Fruit fly (Drosophila melanogaster): ENCODE measurements around the gene CG34163.

The CG34163 gene

dm6 chr2L:11958729-11959128 is 29.3 kb upstream of the CG34163 start (continued):
- TF ChIP-seq vri (GFP tag; optimal IDR thresholded peaks at IDR 0.05) (no peak), CG6276 (GFP tag; optimal IDR thresholded peaks at IDR 0.05) (no peak), CG3032 (tag; optimal IDR thresholded peaks at IDR 0.05) (peak; percentile 6), Smox (GFP tag; optimal IDR thresholded peaks at IDR 0.05) (no peak), Sox14 (GFP tag; optimal IDR thresholded peaks at IDR 0.05) (no peak), Blimp-1 (GFP tag; optimal IDR thresholded peaks at IDR 0.05) (no peak), Eip78C (GFP tag) (peak; percentile 69), Sox102F (GFP tag; optimal IDR thresholded peaks at IDR 0.05) (no peak), CG34406 (GFP tag; optimal IDR thresholded peaks at IDR 0.05) (no peak), svp (GFP tag) (no peak), dsx (GFP tag; optimal IDR thresholded peaks at IDR 0.05; ENCODE audit: poor library complexity, severe bottlenecking) (no peak), topi (GFP tag; optimal IDR thresholded peaks at IDR 0.05) (no peak), Met (GFP tag; optimal IDR thresholded peaks at IDR 0.05) (no peak), Hr4 (GFP tag; optimal IDR thresholded peaks at IDR 0.05) (peak; percentile 5), CG6808 (GFP tag; optimal IDR thresholded peaks at IDR 0.05) (no peak), cyc (GFP tag; optimal IDR thresholded peaks at IDR 0.05) (no peak), CG32006 (GFP tag; optimal IDR thresholded peaks at IDR 0.05) (peak; percentile 51), CG9139 (GFP tag; optimal IDR thresholded peaks at IDR 0.05) (no peak), fd59A (GFP tag; optimal IDR thresholded peaks at IDR 0.05) (no peak), CG8319 (GFP tag; optimal IDR thresholded peaks at IDR 0.05) (no peak), lz (GFP tag; optimal IDR thresholded peaks at IDR 0.05) (no peak), Ets21C (GFP tag; optimal IDR thresholded peaks at IDR 0.05) (no peak), CG10631 (GFP tag; optimal IDR thresholded peaks at IDR 0.05) (peak; percentile 13), achi (GFP tag; optimal IDR thresholded peaks at IDR 0.05) (no peak), Eip93F (GFP tag; optimal IDR thresholded peaks at IDR 0.05) (no peak), OdsH (GFP tag; optimal IDR thresholded peaks at IDR 0.05) (no peak), fkh (GFP tag; optimal IDR thresholded peaks at IDR 0.05) (no peak), CG8632 (GFP tag; optimal IDR thresholded peaks at IDR 0.05) (no peak)

dm6 chr2L:11960909-11961308 is 27.2 kb upstream of the CG34163 start:
- TF ChIP-seq fkh (GFP tag; optimal IDR thresholded peaks at IDR 0.05) (peak; percentile 68), Ets96B (tag; optimal IDR thresholded peaks at IDR 0.05) (no peak)

- TF ChIP-seq Smox (GFP tag; optimal IDR thresholded peaks at IDR 0.05) (no peak), CG6276 (GFP tag; optimal IDR thresholded peaks at IDR 0.05) (peak; percentile 21), eg (GFP tag; IDR thresholded peaks at IDR 0.05) (0 out of 3 replicates have a peak, but pooled peaks have one; percentile 12), CG10631 (GFP tag; optimal IDR thresholded peaks at IDR 0.05) (no peak), Ets21C (GFP tag; optimal IDR thresholded peaks at IDR 0.05) (no peak), Eip78C (GFP tag) (peak; percentile 46), CG8632 (GFP tag; optimal IDR thresholded peaks at IDR 0.05) (peak; percentile 13), fkh (GFP tag; optimal IDR thresholded peaks at IDR 0.05) (no peak), pdm3 (GFP tag; optimal IDR thresholded peaks at IDR 0.05) (no peak), Eip93F (GFP tag; optimal IDR thresholded peaks at IDR 0.05) (no peak), CG6163 (GFP tag; IDR thresholded peaks at IDR 0.05) (0 out of 3 replicates have a peak, but pooled peaks have one; percentile 40), CG9139 (GFP tag; optimal IDR thresholded peaks at IDR 0.05) (no peak)
These were observed 24.4 kb upstream of the CG34163 start for dm6 chr2L:11963422-11964322.

Measured in whole organism, prepupa.